Fruit fly (Drosophila melanogaster) whole organism, prepupa: ENCODE measurements around the gene CG34026.

Experiments
- Blimp-1 ChIP-seq: fragments of 200-800 bp; sonication (Bioruptor generic); optimal IDR thresholded peaks from 3 replicates; lab custom pipeline; 2017; ENCODE audit warnings: missing biosample characterization, missing genetic modification characterization, mild to moderate bottlenecking, moderate library complexity, missing genetic modification reagents
- CG10631 ChIP-seq: fragments of 200-800 bp; sonication (Bioruptor generic); optimal IDR thresholded peaks from 2 replicates; lab custom pipeline; 2016; ENCODE audit warnings: missing biosample characterization, missing genetic modification characterization
- CG10669 ChIP-seq: fragments of 200-800 bp; sonication (Bioruptor generic); optimal IDR thresholded peaks from 3 replicates; lab custom pipeline; 2018; ENCODE audit warnings: missing biosample characterization, mild to moderate bottlenecking, missing genetic modification characterization, moderate library complexity
- CG11294 ChIP-seq: fragments of 200-800 bp; sonication (Bioruptor generic); IDR thresholded peaks from 2 replicates; pipeline ENCODE4 v1.3.6; 2022; ENCODE audit warnings: missing biosample characterization, missing genetic modification characterization
- CG11902 ChIP-seq: fragments of 200-800 bp; sonication (Bioruptor generic); optimal IDR thresholded peaks from 3 replicates; lab custom pipeline; 2016; ENCODE audit warnings: missing biosample characterization, missing genetic modification characterization
- CG1621 ChIP-seq: fragments of 200-800 bp; sonication (Bioruptor generic); optimal IDR thresholded peaks from 3 replicates; lab custom pipeline; 2018; ENCODE audit warnings: missing biosample characterization, mild to moderate bottlenecking, missing genetic modification characterization
- CG16779 ChIP-seq: fragments of 200-800 bp; sonication (Bioruptor generic); optimal IDR thresholded peaks from 3 replicates; lab custom pipeline; 2017; ENCODE audit warnings: missing biosample characterization, mild to moderate bottlenecking, missing genetic modification characterization
- CG3032 ChIP-seq: fragments of 200-800 bp; optimal IDR thresholded peaks from 2 replicates; lab custom pipeline; 2019; ENCODE audit warnings: missing biosample characterization, mild to moderate bottlenecking, missing genetic modification characterization, moderate library complexity
- CG31627 ChIP-seq: fragments of 200-800 bp; sonication (Bioruptor generic); optimal IDR thresholded peaks from 3 replicates; lab custom pipeline; 2016; ENCODE audit warnings: missing biosample characterization, missing genetic modification characterization
- CG32006 ChIP-seq: fragments of 200-800 bp; sonication (Bioruptor generic); optimal IDR thresholded peaks from 3 replicates; lab custom pipeline; 2017; ENCODE audit warnings: missing biosample characterization, mild to moderate bottlenecking, missing genetic modification characterization
- CG34406 ChIP-seq: fragments of 200-800 bp; sonication (Bioruptor generic); optimal IDR thresholded peaks from 3 replicates; lab custom pipeline; 2016; ENCODE audit warnings: missing biosample characterization, missing genetic modification characterization
- CG3919 ChIP-seq: fragments of 200-800 bp; sonication (Bioruptor generic); optimal IDR thresholded peaks from 3 replicates; lab custom pipeline; 2016; ENCODE audit warnings: missing biosample characterization, missing genetic modification characterization
- CG6163 ChIP-seq: fragments of 200-800 bp; sonication (Bioruptor generic); IDR thresholded peaks from 3 replicates; pipeline ENCODE4 v1.3.6; 2022; ENCODE audit warnings: missing biosample characterization, missing genetic modification characterization
- CG6276 ChIP-seq: fragments of 200-800 bp; sonication (Bioruptor generic); optimal IDR thresholded peaks from 2 replicates; lab custom pipeline; 2017; ENCODE audit warnings: missing biosample characterization, mild to moderate bottlenecking, missing genetic modification characterization
- CG6792 ChIP-seq: fragments of 200-800 bp; sonication (Bioruptor generic); optimal IDR thresholded peaks from 3 replicates; lab custom pipeline; 2016; ENCODE audit warnings: missing biosample characterization, missing genetic modification characterization
- CG6808 ChIP-seq: fragments of 200-800 bp; sonication (Bioruptor generic); optimal IDR thresholded peaks from 3 replicates; lab custom pipeline; 2017; ENCODE audit warnings: missing biosample characterization, missing genetic modification characterization, mild to moderate bottlenecking, moderate library complexity, missing genetic modification reagents
- CG6854 ChIP-seq: fragments of 200-800 bp; sonication (Bioruptor generic); optimal IDR thresholded peaks from 2 replicates; lab custom pipeline; 2017; ENCODE audit warnings: missing biosample characterization, mild to moderate bottlenecking, missing genetic modification characterization
- CG7368 ChIP-seq: fragments of 200-800 bp; sonication (Bioruptor generic); optimal IDR thresholded peaks from 3 replicates; lab custom pipeline; 2016; ENCODE audit warnings: missing biosample characterization, missing genetic modification characterization
- CG8119 ChIP-seq: fragments of 200-800 bp; sonication (Bioruptor generic); IDR thresholded peaks from 3 replicates; pipeline ENCODE4 v1.3.6; 2022; ENCODE audit warnings: missing biosample characterization, missing genetic modification characterization
- CG8319 ChIP-seq: fragments of 200-800 bp; sonication (Bioruptor generic); optimal IDR thresholded peaks from 3 replicates; lab custom pipeline; 2016; ENCODE audit warnings: missing biosample characterization, missing genetic modification characterization
- CG9139 ChIP-seq: fragments of 200-800 bp; sonication (Bioruptor generic); optimal IDR thresholded peaks from 3 replicates; lab custom pipeline; 2017; ENCODE audit warnings: missing biosample characterization, mild to moderate bottlenecking, missing genetic modification characterization
- Eip75B ChIP-seq: fragments of 200-800 bp; sonication (Bioruptor generic); optimal IDR thresholded peaks from 3 replicates; lab custom pipeline; 2016; ENCODE audit warnings: missing biosample characterization, missing genetic modification characterization
- Eip78C ChIP-seq: fragments of 200-800 bp; sonication (Bioruptor generic); peaks from one replicate; lab custom pipeline; 2016; ENCODE audit warnings: missing biosample characterization, missing genetic modification characterization
- Ets21C ChIP-seq: fragments of 200-800 bp; sonication (Bioruptor generic); optimal IDR thresholded peaks from 3 replicates; lab custom pipeline; 2016; ENCODE audit warnings: missing biosample characterization, missing genetic modification characterization
- Ets96B ChIP-seq: fragments of 200-800 bp; optimal IDR thresholded peaks from 2 replicates; lab custom pipeline; 2019; ENCODE audit warnings: missing biosample characterization, mild to moderate bottlenecking, missing genetic modification characterization, moderate library complexity
- Gug ChIP-seq: fragments of 200-800 bp; sonication (Bioruptor generic); IDR thresholded peaks from 2 replicates; pipeline ENCODE4 v1.3.6; 2022; ENCODE audit warnings: missing biosample characterization, missing genetic modification characterization
- Hr38 ChIP-seq: sonication (Bioruptor generic); optimal IDR thresholded peaks from 2 replicates; lab custom pipeline; 2016; ENCODE audit warnings: missing biosample characterization, missing genetic modification characterization
- OdsH ChIP-seq: fragments of 200-800 bp; sonication (Bioruptor generic); optimal IDR thresholded peaks from 3 replicates; lab custom pipeline; 2016; ENCODE audit warnings: missing biosample characterization, missing genetic modification characterization
- Smox ChIP-seq: fragments of 200-800 bp; sonication (Bioruptor generic); optimal IDR thresholded peaks from 3 replicates; lab custom pipeline; 2016; ENCODE audit warnings: missing biosample characterization, missing genetic modification characterization
- Sox102F ChIP-seq: fragments of 200-800 bp; sonication (Bioruptor generic); optimal IDR thresholded peaks from 2 replicates; lab custom pipeline; 2016; ENCODE audit warnings: missing biosample characterization, mild to moderate bottlenecking, missing genetic modification characterization
- Sox15 ChIP-seq: fragments of 200-800 bp; sonication (Bioruptor generic); optimal IDR thresholded peaks from 3 replicates; lab custom pipeline; 2016; ENCODE audit warnings: missing biosample characterization, missing genetic modification characterization
- achi ChIP-seq: fragments of 200-800 bp; sonication (Bioruptor generic); optimal IDR thresholded peaks from 3 replicates; lab custom pipeline; 2016; ENCODE audit warnings: missing biosample characterization, missing genetic modification characterization
- acj6 ChIP-seq: fragments of 200-800 bp; sonication (Bioruptor generic); optimal IDR thresholded peaks from 3 replicates; lab custom pipeline; 2016; ENCODE audit warnings: missing biosample characterization, missing genetic modification characterization
- cyc ChIP-seq: fragments of 200-800 bp; sonication (Bioruptor generic); optimal IDR thresholded peaks from 3 replicates; lab custom pipeline; 2016; ENCODE audit warnings: missing biosample characterization, missing genetic modification characterization
- dac ChIP-seq: fragments of 200-800 bp; sonication (Bioruptor generic); optimal IDR thresholded peaks from 2 replicates; lab custom pipeline; 2017; ENCODE audit warnings: missing biosample characterization, mild to moderate bottlenecking, missing genetic modification characterization
- dsx ChIP-seq: fragments of 200-800 bp; optimal IDR thresholded peaks from 3 replicates; lab custom pipeline; 2019; ENCODE audit warnings: missing biosample characterization, mild to moderate bottlenecking, missing genetic modification characterization, moderate library complexity; ENCODE audit not compliant: poor library complexity, severe bottlenecking
- eg ChIP-seq: fragments of 200-800 bp; sonication (Bioruptor generic); IDR thresholded peaks from 3 replicates; pipeline ENCODE4 v1.3.6; 2022; ENCODE audit warnings: missing biosample characterization, missing genetic modification characterization
- esn ChIP-seq: fragments of 200-800 bp; sonication (Bioruptor generic); optimal IDR thresholded peaks from 2 replicates; lab custom pipeline; 2016; ENCODE audit warnings: missing biosample characterization, mild to moderate bottlenecking, missing genetic modification characterization, moderate library complexity
- fd59A ChIP-seq: fragments of 200-800 bp; sonication (Bioruptor generic); optimal IDR thresholded peaks from 2 replicates; lab custom pipeline; 2017; ENCODE audit warnings: missing biosample characterization, mild to moderate bottlenecking, missing genetic modification characterization, missing genetic modification reagents
- fd85E ChIP-seq: fragments of 200-800 bp; sonication (Bioruptor generic); optimal IDR thresholded peaks from 3 replicates; lab custom pipeline; 2016; ENCODE audit warnings: missing biosample characterization, missing genetic modification characterization
- lz ChIP-seq: fragments of 200-800 bp; sonication (Bioruptor generic); optimal IDR thresholded peaks from 3 replicates; lab custom pipeline; 2016; ENCODE audit warnings: missing biosample characterization, missing genetic modification characterization
- net ChIP-seq: fragments of 200-800 bp; sonication (Bioruptor generic); optimal IDR thresholded peaks from 3 replicates; lab custom pipeline; 2016; ENCODE audit warnings: missing biosample characterization, missing genetic modification characterization
- pdm3 ChIP-seq: fragments of 200-800 bp; sonication (Bioruptor generic); optimal IDR thresholded peaks from 3 replicates; lab custom pipeline; 2016; ENCODE audit warnings: missing biosample characterization, missing genetic modification characterization
- salr ChIP-seq, 2 experiments: fragments of 200-800 bp; sonication (Bioruptor generic); optimal IDR thresholded peaks; 3 replicates each; lab custom pipeline; 2016 to 2018; ENCODE audit warnings: missing biosample characterization in 2 of 2, missing genetic modification characterization in 2 of 2, mild to moderate bottlenecking in 1 of 2
- spab ChIP-seq: fragments of 200-800 bp; sonication (Bioruptor generic); optimal IDR thresholded peaks from 2 replicates; lab custom pipeline; 2017; ENCODE audit warnings: missing biosample characterization, mild to moderate bottlenecking, missing genetic modification characterization, missing genetic modification reagents
- ss ChIP-seq, 2 experiments: fragments of 200-800 bp; sonication (Bioruptor generic); optimal IDR thresholded peaks; 2 replicates in 1 of 2; 3 replicates in 1 of 2; lab custom pipeline; 2017 to 2018; ENCODE audit warnings: mild to moderate bottlenecking in 2 of 2, missing biosample characterization in 2 of 2, missing genetic modification characterization in 2 of 2, moderate library complexity in 1 of 2
- svp ChIP-seq: fragments of 200-800 bp; sonication (Bioruptor generic); peaks from one replicate; lab custom pipeline; 2016; ENCODE audit warnings: missing biosample characterization, missing genetic modification characterization
- topi ChIP-seq: fragments of 200-800 bp; sonication (Bioruptor generic); optimal IDR thresholded peaks from 3 replicates; lab custom pipeline; 2016; ENCODE audit warnings: missing biosample characterization, missing genetic modification characterization
- vri ChIP-seq: fragments of 200-800 bp; sonication (Bioruptor generic); optimal IDR thresholded peaks from 3 replicates; lab custom pipeline; 2016; ENCODE audit warnings: missing biosample characterization, mild to moderate bottlenecking, missing genetic modification characterization

The CG34026 gene

DNA sequence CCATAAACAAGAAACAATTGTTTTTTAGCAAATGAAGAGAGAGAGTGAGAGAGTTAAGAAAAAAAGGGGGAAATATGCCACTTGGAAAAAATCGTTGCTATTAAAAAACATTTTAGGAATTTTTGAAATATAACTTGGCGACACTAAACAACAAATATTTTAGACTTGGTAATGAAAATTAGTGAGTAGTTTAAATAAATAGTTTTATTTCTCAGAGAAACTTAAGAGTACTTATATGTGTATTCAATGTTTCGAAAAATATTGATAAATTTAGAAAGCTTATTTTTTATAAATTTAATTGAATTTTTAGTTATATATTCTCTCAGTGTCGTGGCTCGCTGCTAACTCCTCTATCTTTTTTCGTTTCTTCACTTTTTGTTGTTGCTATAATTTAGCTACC is 47.7 kb upstream of the CG34026 start (continued):
- peak; percentile 29 for TF ChIP-seq CG32006 (GFP tag; lab: Kevin White, UChicago)
- TF ChIP-seq CG8119 (GFP tag; lab: Robert Waterston, UW): peak; percentile 42; the same call in 2 of the 3 replicates
- no peak for TF ChIP-seq CG11902 (GFP tag; lab: Kevin White, UChicago)
- TF ChIP-seq CG31627 (GFP tag; lab: Kevin White, UChicago): no peak
- TF ChIP-seq salr (GFP tag; optimal IDR thresholded peaks at IDR 0.05; lab: Kevin White, UChicago): peak in 1 of 2 experiments; percentile 16
- TF ChIP-seq CG8319 (GFP tag; lab: Kevin White, UChicago): no peak
- TF ChIP-seq Ets21C (GFP tag; lab: Kevin White, UChicago): no peak
- no peak for TF ChIP-seq CG16779
- TF ChIP-seq, all 60 proteins: peak for 10

DNA sequence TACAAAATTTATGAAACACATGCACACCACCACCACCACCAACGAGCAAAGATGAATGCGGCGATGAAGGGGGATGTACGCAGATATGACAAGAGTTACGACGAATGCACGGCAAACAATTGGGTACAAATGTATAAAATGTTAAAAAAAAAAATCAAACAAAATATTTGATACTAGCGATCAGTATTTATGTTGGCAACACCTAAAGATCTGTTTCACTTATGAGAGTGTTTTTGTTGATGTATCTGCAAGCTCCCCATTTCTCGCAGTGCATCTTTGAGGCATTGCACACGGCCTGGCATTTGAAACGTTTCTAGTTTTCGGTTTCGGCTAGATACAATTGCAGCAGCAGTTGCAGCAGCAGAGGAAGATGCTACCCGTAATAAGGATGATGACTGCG is 46.8 kb upstream of the CG34026 start:
- peak; percentile 61 for TF ChIP-seq pdm3
- peak; percentile 87 for TF ChIP-seq CG6163
- peak; percentile 67 for TF ChIP-seq acj6 (GFP tag; lab: Kevin White, UChicago)
- peak; percentile 80 for TF ChIP-seq svp
- no peak for TF ChIP-seq CG6854 (GFP tag; lab: Kevin White, UChicago)
- TF ChIP-seq CG8319 (GFP tag; lab: Kevin White, UChicago): peak; percentile 25
- peak; percentile 30 for TF ChIP-seq CG10669 (GFP tag; lab: Kevin White, UChicago)
- peak; percentile 36 for TF ChIP-seq CG34406 (GFP tag; lab: Kevin White, UChicago)
- TF ChIP-seq CG1621: peak; percentile 19
- TF ChIP-seq esn (GFP tag; lab: Kevin White, UChicago): peak; percentile 64
- peak; percentile 36 for TF ChIP-seq fd59A
- peak; percentile 83 for TF ChIP-seq eg (GFP tag; lab: Robert Waterston, UW)
- TF ChIP-seq CG6792 (GFP tag; lab: Kevin White, UChicago): peak; percentile 38
- TF ChIP-seq CG11294 (GFP tag; lab: Robert Waterston, UW): peak; percentile 41
- no peak for TF ChIP-seq CG9139 (GFP tag; lab: Kevin White, UChicago)
- TF ChIP-seq Sox102F (GFP tag; lab: Kevin White, UChicago): peak; percentile 22
- no peak for TF ChIP-seq Blimp-1
- TF ChIP-seq Sox15 (GFP tag; lab: Kevin White, UChicago): no peak
- TF ChIP-seq lz (GFP tag; lab: Kevin White, UChicago): peak; percentile 54
- peak; percentile 61 for TF ChIP-seq net (GFP tag; lab: Kevin White, UChicago)
- TF ChIP-seq CG16779: no peak
- TF ChIP-seq cyc (GFP tag; lab: Kevin White, UChicago): peak; percentile 60
- TF ChIP-seq CG7368 (GFP tag; lab: Kevin White, UChicago): peak; percentile 58
- peak; percentile 53 for TF ChIP-seq Smox
- no peak for TF ChIP-seq Ets96B (tag; lab: Kevin White, UChicago)
- TF ChIP-seq vri (GFP tag; lab: Kevin White, UChicago): peak; percentile 23
- TF ChIP-seq ss (GFP tag; optimal IDR thresholded peaks at IDR 0.05; lab: Kevin White, UChicago): peak in 1 of 2 experiments; percentile 42
- peak; percentile 74 for TF ChIP-seq CG6276 (GFP tag; lab: Kevin White, UChicago)
- peak; percentile 5 for TF ChIP-seq CG3032 (tag; lab: Kevin White, UChicago)
- peak; percentile 60 for TF ChIP-seq CG10631 (GFP tag; lab: Kevin White, UChicago)
- TF ChIP-seq Hr38 (GFP tag; lab: Kevin White, UChicago): no peak
- TF ChIP-seq salr (GFP tag; optimal IDR thresholded peaks at IDR 0.05; lab: Kevin White, UChicago): peak; percentile 36 to 49
- peak; percentile 22 for TF ChIP-seq CG11902 (GFP tag; lab: Kevin White, UChicago)
- peak; percentile 22 for TF ChIP-seq Ets21C (GFP tag; lab: Kevin White, UChicago)
- TF ChIP-seq fd85E (GFP tag; lab: Kevin White, UChicago): no peak
- peak; percentile 82 for TF ChIP-seq CG32006 (GFP tag; lab: Kevin White, UChicago)
- peak; percentile 89 for TF ChIP-seq Eip78C
- peak; percentile 75 for TF ChIP-seq CG3919 (GFP tag; lab: Kevin White, UChicago)
- TF ChIP-seq Gug (GFP tag; lab: Robert Waterston, UW): peak; percentile 71
- peak; percentile 71 for TF ChIP-seq topi (GFP tag; lab: Kevin White, UChicago)
- TF ChIP-seq CG6808 (GFP tag; lab: Kevin White, UChicago): peak; percentile 13
- no peak for TF ChIP-seq dsx
- peak; percentile 68 for TF ChIP-seq OdsH (GFP tag; lab: Kevin White, UChicago)
- peak; percentile 6 for TF ChIP-seq spab
- peak; percentile 68 for TF ChIP-seq achi
- TF ChIP-seq dac: peak; percentile 49
- TF ChIP-seq Eip75B (GFP tag; lab: Kevin White, UChicago): peak; percentile 57
